Worm (Caenorhabditis elegans) whole organism, L3 larva: ENCODE results near the gene seb-3.

Experiments used
- R02D3.7 ChIP-seq: fragments of 150-350 bp; optimal IDR thresholded peaks from 2 replicates; lab custom pipeline; 2014; ENCODE audit warnings: missing biosample characterization, missing genetic modification characterization
- ZK546.5 ChIP-seq: sonication (generic microtip); optimal IDR thresholded peaks from 2 replicates; lab custom pipeline; 2017; ENCODE audit warnings: missing biosample characterization, missing genetic modification characterization
- aly-2 ChIP-seq: fragments of 150-350 bp; optimal IDR thresholded peaks from 2 replicates; lab custom pipeline; 2014; ENCODE audit warnings: missing biosample characterization, missing genetic modification characterization
- ama-1 ChIP-seq: fragments of 150-350 bp; optimal IDR thresholded peaks from 2 replicates; lab custom pipeline; 2018
- ceh-16 ChIP-seq: sonication (generic microtip); optimal IDR thresholded peaks from 2 replicates; lab custom pipeline; 2017; ENCODE audit warnings: missing biosample characterization, missing genetic modification characterization
- ceh-28 ChIP-seq: fragments of 150-350 bp; optimal IDR thresholded peaks from 2 replicates; lab custom pipeline; 2014; ENCODE audit warnings: missing biosample characterization, missing genetic modification reagents, missing genetic modification characterization
- ceh-82 ChIP-seq: fragments of 150-350 bp; optimal IDR thresholded peaks from 2 replicates; lab custom pipeline; 2014; ENCODE audit warnings: missing biosample characterization, missing genetic modification characterization
- ceh-9 ChIP-seq: sonication (generic microtip); optimal IDR thresholded peaks from 2 replicates; lab custom pipeline; 2018; ENCODE audit warnings: missing biosample characterization, missing genetic modification characterization
- daf-12 ChIP-seq: fragments of 150-350 bp; optimal IDR thresholded peaks from 2 replicates; lab custom pipeline; 2014; ENCODE audit warnings: missing biosample characterization, missing genetic modification reagents, missing genetic modification characterization
- egl-27 ChIP-seq: sonication (generic microtip); optimal IDR thresholded peaks from 4 replicates; lab custom pipeline; 2017; ENCODE audit warnings: missing biosample characterization, missing genetic modification reagents, missing genetic modification characterization
- egl-5 ChIP-seq: fragments of 150-350 bp; optimal IDR thresholded peaks from 2 replicates; lab custom pipeline; 2017; ENCODE audit warnings: missing biosample characterization, missing genetic modification reagents, missing genetic modification characterization, inconsistent platforms
- elt-1 ChIP-seq: fragments of 150-350 bp; optimal IDR thresholded peaks from 2 replicates; lab custom pipeline; 2014; ENCODE audit warnings: missing biosample characterization, missing genetic modification characterization
- elt-2 ChIP-seq: sonication (generic microtip); optimal IDR thresholded peaks from 2 replicates; lab custom pipeline; 2016; ENCODE audit warnings: missing genetic modification reagents, mild to moderate bottlenecking, missing genetic modification characterization, missing compliant biosample characterization
- elt-3 ChIP-seq, 3 experiments: fragments of 150-350 bp in 1 of 3; sonication (generic microtip) in 2 of 3; optimal IDR thresholded peaks; 2 replicates in 2 of 3; 4 replicates in 1 of 3; lab custom pipeline; 2014 to 2017; ENCODE audit warnings: missing biosample characterization in 3 of 3, missing genetic modification characterization in 3 of 3
- eor-1 ChIP-seq, 2 experiments: fragments of 150-350 bp; optimal IDR thresholded peaks; 2 replicates each; lab custom pipeline; 2014 to 2018; ENCODE audit warnings: missing biosample characterization in 2 of 2, missing genetic modification characterization in 2 of 2
- fkh-10 ChIP-seq: sonication (generic microtip); optimal IDR thresholded peaks from 2 replicates; lab custom pipeline; 2017; ENCODE audit warnings: missing biosample characterization, missing genetic modification reagents, missing genetic modification characterization
- fkh-2 ChIP-seq: fragments of 150-350 bp; optimal IDR thresholded peaks from 2 replicates; lab custom pipeline; 2014; ENCODE audit warnings: missing biosample characterization, missing genetic modification reagents, missing genetic modification characterization
- fos-1 ChIP-seq: fragments of 150-350 bp; optimal IDR thresholded peaks from 2 replicates; lab custom pipeline; 2014; ENCODE audit warnings: missing biosample characterization, missing genetic modification characterization
- hmg-11 ChIP-seq: sonication (generic microtip); optimal IDR thresholded peaks from 2 replicates; lab custom pipeline; 2016; ENCODE audit warnings: missing genetic modification characterization, missing compliant biosample characterization
- jun-1 ChIP-seq: fragments of 150-350 bp; optimal IDR thresholded peaks from 2 replicates; lab custom pipeline; 2014; ENCODE audit warnings: missing biosample characterization, missing genetic modification reagents, missing genetic modification characterization
- lin-15B ChIP-seq: fragments of 150-350 bp; optimal IDR thresholded peaks from 2 replicates; lab custom pipeline; 2014; ENCODE audit warnings: missing biosample characterization, missing genetic modification characterization
- lin-39 ChIP-seq: fragments of 150-350 bp; optimal IDR thresholded peaks from 2 replicates; lab custom pipeline; 2018; ENCODE audit warnings: missing biosample characterization, missing genetic modification reagents, missing genetic modification characterization
- lsy-12 ChIP-seq: sonication (generic microtip); optimal IDR thresholded peaks from 2 replicates; lab custom pipeline; 2016; ENCODE audit warnings: mild to moderate bottlenecking, missing genetic modification characterization, missing compliant biosample characterization
- mdl-1 ChIP-seq: fragments of 150-350 bp; optimal IDR thresholded peaks from 2 replicates; lab custom pipeline; 2014; ENCODE audit warnings: missing biosample characterization, missing genetic modification characterization
- mml-1 ChIP-seq: fragments of 150-350 bp; sonication (generic microtip); optimal IDR thresholded peaks from 3 replicates; lab custom pipeline; 2014; ENCODE audit warnings: missing biosample characterization, missing genetic modification characterization
- nfya-1 ChIP-seq: sonication (generic microtip); optimal IDR thresholded peaks from 2 replicates; lab custom pipeline; 2017; ENCODE audit warnings: missing genetic modification characterization, mild to moderate bottlenecking, missing compliant biosample characterization, antibody characterized with exemption, moderate library complexity; ENCODE audit not compliant: insufficient read depth
- nhr-11 ChIP-seq: fragments of 150-350 bp; optimal IDR thresholded peaks from 2 replicates; lab custom pipeline; 2014; ENCODE audit warnings: missing biosample characterization, missing genetic modification characterization
- nhr-12 ChIP-seq: fragments of 150-350 bp; optimal IDR thresholded peaks from 2 replicates; lab custom pipeline; 2014; ENCODE audit warnings: missing biosample characterization, missing genetic modification characterization
- nhr-237 ChIP-seq: fragments of 150-350 bp; optimal IDR thresholded peaks from 2 replicates; lab custom pipeline; 2014; ENCODE audit warnings: missing biosample characterization, missing genetic modification characterization
- nhr-25 ChIP-seq: sonication (generic microtip); optimal IDR thresholded peaks from 2 replicates; lab custom pipeline; 2017; ENCODE audit warnings: missing biosample characterization, missing genetic modification characterization
- nhr-28 ChIP-seq: fragments of 150-350 bp; optimal IDR thresholded peaks from 2 replicates; lab custom pipeline; 2014; ENCODE audit warnings: missing biosample characterization, missing genetic modification characterization
- nhr-43 ChIP-seq: sonication (generic microtip); optimal IDR thresholded peaks from 2 replicates; lab custom pipeline; 2016; ENCODE audit warnings: mild to moderate bottlenecking, missing genetic modification characterization, missing compliant biosample characterization; ENCODE audit not compliant: poor library complexity, severe bottlenecking
- nhr-67 ChIP-seq: fragments of 150-350 bp; optimal IDR thresholded peaks from 2 replicates; lab custom pipeline; 2014; ENCODE audit warnings: missing biosample characterization, missing genetic modification characterization
- nhr-76 ChIP-seq: fragments of 150-350 bp; sonication (generic microtip); optimal IDR thresholded peaks from 5 replicates; lab custom pipeline; 2014; ENCODE audit warnings: missing biosample characterization, missing genetic modification characterization
- nhr-77 ChIP-seq: fragments of 150-350 bp; optimal IDR thresholded peaks from 2 replicates; lab custom pipeline; 2014; ENCODE audit warnings: missing biosample characterization, missing genetic modification characterization
- pha-4 ChIP-seq: fragments of 150-350 bp; optimal IDR thresholded peaks from 2 replicates; lab custom pipeline; 2014; ENCODE audit warnings: missing biosample characterization, missing genetic modification reagents, missing genetic modification characterization
- pqm-1 ChIP-seq: fragments of 150-350 bp; optimal IDR thresholded peaks from 2 replicates; lab custom pipeline; 2017; ENCODE audit warnings: missing biosample characterization, missing genetic modification characterization, inconsistent platforms
- sea-2 ChIP-seq: fragments of 150-350 bp; sonication (generic microtip); optimal IDR thresholded peaks from 4 replicates; lab custom pipeline; 2014; ENCODE audit warnings: missing biosample characterization, missing genetic modification reagents, missing genetic modification characterization
- skn-1 ChIP-seq: fragments of 150-350 bp; optimal IDR thresholded peaks from 2 replicates; lab custom pipeline; 2014; ENCODE audit warnings: missing biosample characterization, missing genetic modification characterization
- snpc-4 ChIP-seq: fragments of 150-350 bp; optimal IDR thresholded peaks from 2 replicates; lab custom pipeline; 2014; ENCODE audit warnings: missing biosample characterization, missing genetic modification characterization
- tbx-2 ChIP-seq: sonication (generic microtip); optimal IDR thresholded peaks from 2 replicates; lab custom pipeline; 2016; ENCODE audit warnings: mild to moderate bottlenecking, missing genetic modification characterization, missing compliant biosample characterization
- unc-39 ChIP-seq: sonication (generic microtip); optimal IDR thresholded peaks from 4 replicates; lab custom pipeline; 2017; ENCODE audit warnings: missing biosample characterization, missing genetic modification characterization
- unc-62 ChIP-seq: fragments of 150-350 bp; sonication (generic microtip); optimal IDR thresholded peaks from 4 replicates; lab custom pipeline; 2014; ENCODE audit warnings: missing biosample characterization, missing genetic modification reagents, missing genetic modification characterization
- zag-1 ChIP-seq: fragments of 150-350 bp; optimal IDR thresholded peaks from 2 replicates; lab custom pipeline; 2014; ENCODE audit warnings: missing biosample characterization, missing genetic modification characterization
- ztf-11 ChIP-seq: fragments of 150-350 bp; optimal IDR thresholded peaks from 2 replicates; lab custom pipeline; 2014; ENCODE audit warnings: missing biosample characterization, missing genetic modification characterization
- ztf-4 ChIP-seq: fragments of 150-350 bp; optimal IDR thresholded peaks from 2 replicates; lab custom pipeline; 2014; ENCODE audit warnings: missing biosample characterization, missing genetic modification characterization

seb-3 gene

DNA sequence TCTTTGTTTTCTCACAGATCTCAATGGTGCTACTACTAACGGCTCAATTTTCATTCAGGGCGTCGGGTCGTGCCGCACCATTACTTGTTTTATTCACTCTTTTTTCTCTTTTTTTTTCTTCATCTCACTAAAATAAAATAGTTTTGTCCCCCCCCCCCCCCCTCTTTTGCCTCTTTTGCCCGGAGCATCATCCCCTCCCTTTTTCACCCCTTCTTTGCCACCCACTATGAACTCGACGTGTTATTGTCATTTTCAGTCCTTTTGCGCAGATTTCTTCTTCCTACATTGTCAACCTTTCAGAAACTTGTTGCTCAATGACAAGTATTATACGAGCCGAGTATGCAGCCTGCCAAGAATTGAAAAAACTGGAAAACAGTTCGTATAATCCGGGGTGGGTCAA lies at the start of gene seb-3:
Gene seb-3 (plus strand): TSS at position 301 of the 400 bp plus-strand sequence.
- TF ChIP-seq nhr-28 (tag; lab: Kevin White, UChicago) (no peak), zag-1 (no peak), unc-62 (no peak), nfya-1 (tag; lab: Kevin White, UChicago) (no peak), pqm-1 (tag; lab: Kevin White, UChicago) (no peak), lsy-12 (tag; lab: Kevin White, UChicago) (no peak), nhr-43 (tag; lab: Kevin White, UChicago) (no peak), nhr-77 (no peak), elt-1 (no peak), ceh-28 (tag; lab: Kevin White, UChicago) (no peak), mdl-1 (no peak), jun-1 (tag; lab: Kevin White, UChicago) (no peak), ztf-11 (tag; lab: Kevin White, UChicago) (no peak), fkh-2 (tag; lab: Kevin White, UChicago) (no peak), elt-2 (tag; lab: Kevin White, UChicago) (no peak), hmg-11 (tag; lab: Kevin White, UChicago) (no peak), unc-39 (tag; lab: Kevin White, UChicago) (no peak), lin-15B (no peak), elt-3 (tag; optimal IDR thresholded peaks at IDR 0.05; lab: Kevin White, UChicago) (no peak), nhr-25 (tag; lab: Kevin White, UChicago) (no peak)

DNA sequence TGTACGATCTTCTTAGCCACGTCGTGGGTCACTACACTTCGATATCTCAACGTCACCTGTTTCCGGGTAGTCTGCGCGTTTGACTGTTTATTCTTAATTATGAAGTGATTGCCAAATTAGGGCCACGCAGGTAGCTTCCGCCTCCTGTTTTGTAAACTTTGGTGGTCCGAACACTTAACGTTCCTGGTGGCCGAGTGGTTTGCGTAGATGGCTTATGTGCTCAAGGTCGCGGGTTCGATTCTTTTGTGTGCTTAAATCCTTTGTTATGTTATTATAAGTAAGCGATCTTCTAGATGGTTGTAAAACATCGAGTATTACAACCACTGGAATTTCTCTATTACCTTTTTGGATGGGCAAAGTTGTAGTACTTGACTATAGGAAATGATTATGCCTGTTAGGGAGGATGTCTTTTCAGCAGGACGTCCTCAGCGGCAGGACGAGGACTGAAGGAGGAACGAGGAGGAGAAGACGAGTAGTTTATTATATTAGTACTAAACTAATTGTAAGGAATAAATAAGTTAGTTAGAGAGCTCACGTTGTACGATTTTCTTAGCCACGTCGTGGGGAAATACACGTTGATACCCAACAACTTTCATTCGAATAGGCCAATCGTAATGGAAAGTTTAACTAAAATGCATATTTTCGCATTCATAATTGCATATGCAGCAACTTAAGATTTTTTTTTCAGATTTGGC lies 49.1 kb upstream of the seb-3 start:
- TF ChIP-seq fos-1 (tag; lab: Kevin White, UChicago) (no peak), skn-1 (tag; lab: Kevin White, UChicago) (no peak), nhr-67 (tag; lab: Kevin White, UChicago) (no peak), eor-1 (tag; optimal IDR thresholded peaks at IDR 0.05; lab: Kevin White, UChicago) (no peak), elt-2 (tag; lab: Kevin White, UChicago) (no peak), egl-27 (tag; lab: Kevin White, UChicago) (no peak), ZK546.5 (tag; lab: Kevin White, UChicago) (no peak)

DNA sequence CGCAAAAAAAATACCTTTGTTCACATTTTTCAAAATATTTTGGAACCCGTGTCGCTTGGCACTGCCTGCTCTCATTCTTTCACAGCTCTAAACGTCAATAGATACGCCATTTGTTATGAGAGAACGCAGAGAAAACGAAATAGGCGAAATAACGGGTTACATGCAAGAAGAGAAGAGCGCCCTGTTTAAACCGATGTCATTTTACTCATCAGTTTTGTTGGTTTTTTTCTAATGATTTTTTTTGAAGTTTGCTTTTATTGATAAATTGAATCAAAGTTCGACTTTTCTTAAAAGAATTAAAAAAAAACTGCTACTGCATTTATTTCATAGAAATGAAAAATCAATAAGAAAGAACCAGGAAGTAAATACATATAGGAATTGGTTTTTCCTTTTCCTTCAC lies 47.4 kb upstream of the seb-3 start:
- TF ChIP-seq egl-27 (tag; lab: Kevin White, UChicago): no peak
- no peak for TF ChIP-seq jun-1 (tag; lab: Kevin White, UChicago)
- peak; percentile 70 for TF ChIP-seq pha-4 (tag; lab: Kevin White, UChicago)
- TF ChIP-seq fkh-10 (GFP tag; lab: Kevin White, UChicago): no peak
- no peak for TF ChIP-seq zag-1
- TF ChIP-seq sea-2 (GFP tag; lab: Kevin White, UChicago): no peak
- no peak for TF ChIP-seq aly-2 (tag; lab: Kevin White, UChicago)
- TF ChIP-seq ceh-9 (tag; lab: Kevin White, UChicago): no peak
- no peak for TF ChIP-seq tbx-2 (tag; lab: Kevin White, UChicago)
- no peak for TF ChIP-seq fos-1 (tag; lab: Kevin White, UChicago)
- peak; percentile 55 for TF ChIP-seq ceh-28 (tag; lab: Kevin White, UChicago)
- TF ChIP-seq hmg-11 (tag; lab: Kevin White, UChicago): peak; percentile 11
- TF ChIP-seq snpc-4 (tag; lab: Kevin White, UChicago): no peak
- TF ChIP-seq pqm-1 (tag; lab: Kevin White, UChicago): no peak
- TF ChIP-seq nhr-237 (tag; lab: Kevin White, UChicago): no peak
- TF ChIP-seq elt-3 (tag; optimal IDR thresholded peaks at IDR 0.05; lab: Kevin White, UChicago): peak in 1 of 3 experiments; percentile 17
- no peak for TF ChIP-seq nhr-28 (tag; lab: Kevin White, UChicago)
- TF ChIP-seq lin-15B: no peak
- no peak for TF ChIP-seq nhr-12 (tag; lab: Kevin White, UChicago)
- no peak for TF ChIP-seq elt-1
- peak; percentile 4 for TF ChIP-seq nhr-25 (tag; lab: Kevin White, UChicago)
- TF ChIP-seq nhr-76: no peak
- TF ChIP-seq nhr-43 (tag; lab: Kevin White, UChicago): peak; percentile 37
- TF ChIP-seq nhr-77: no peak
- no peak for TF ChIP-seq mml-1
- TF ChIP-seq mdl-1: no peak
- TF ChIP-seq unc-39 (tag; lab: Kevin White, UChicago): no peak
- no peak for TF ChIP-seq nhr-67 (tag; lab: Kevin White, UChicago)
- TF ChIP-seq ama-1 (lab: Kevin White, UChicago): peak; percentile 90
- TF ChIP-seq ztf-4 (tag; lab: Kevin White, UChicago): no peak
- TF ChIP-seq nfya-1 (tag; lab: Kevin White, UChicago): peak; percentile 63
- TF ChIP-seq nhr-11 (tag; lab: Kevin White, UChicago): no peak
- TF ChIP-seq ztf-11 (tag; lab: Kevin White, UChicago): no peak
- no peak for TF ChIP-seq ceh-16 (tag; lab: Kevin White, UChicago)
- TF ChIP-seq ZK546.5 (tag; lab: Kevin White, UChicago): no peak
- peak; percentile 24 for TF ChIP-seq lin-39 (tag; lab: Kevin White, UChicago)
- TF ChIP-seq ceh-82 (tag; lab: Kevin White, UChicago): no peak
- no peak for TF ChIP-seq egl-5 (tag; lab: Kevin White, UChicago)
- no peak for TF ChIP-seq skn-1 (tag; lab: Kevin White, UChicago)
- TF ChIP-seq daf-12: no peak
- no peak for TF ChIP-seq unc-62
- no peak for TF ChIP-seq R02D3.7
